Comparison of ENCODE assay signal across 1 fruit fly cellular context in the genomic region with DNA sequence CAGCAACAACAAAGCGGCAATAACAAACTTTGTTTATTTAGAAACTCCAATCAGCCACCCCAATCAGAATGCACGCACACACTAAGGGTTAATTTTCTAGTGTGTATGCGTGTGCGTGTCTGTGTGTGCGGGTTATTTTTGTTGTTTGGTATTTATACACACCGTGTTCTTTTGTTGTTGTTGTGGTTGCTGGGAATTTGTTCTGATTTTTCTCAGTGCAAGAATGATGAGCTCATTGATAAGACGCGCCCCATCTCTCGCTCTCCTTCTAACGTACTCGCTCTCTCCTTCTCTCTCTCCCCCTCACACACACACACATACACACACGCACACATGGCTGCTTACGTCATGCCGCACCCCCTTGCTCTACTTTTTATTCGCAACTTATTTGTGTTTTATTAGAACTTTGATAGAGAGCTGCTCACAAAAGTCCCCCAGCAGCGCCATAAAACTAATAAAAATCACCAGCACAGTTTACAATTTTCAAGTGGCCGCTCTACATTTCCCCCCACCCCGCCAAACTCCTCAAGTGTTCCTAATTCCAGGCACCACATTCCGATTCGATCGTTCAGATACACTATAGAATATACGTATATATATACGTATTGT.
A peak's percentile ranks its signal among the peaks of the same experiment; 100 is the strongest.
TF ChIP-seq lines count a peak whose summit lies in the region.

No protein-coding gene starts in this region.

TF ChIP-seq in whole organism, embryonic, 481 proteins besides CTCF, POLR2A, EP300 and RAD21 (continued from another document):
- TF ChIP-seq CG10979 (tag; optimal IDR thresholded peaks at IDR 0.05; lab: Kevin White, UChicago) (no peak), kni (GFP tag; optimal IDR thresholded peaks at IDR 0.05; lab: Kevin White, UChicago) (no peak), CG31365 (tag; optimal IDR thresholded peaks at IDR 0.05; lab: Kevin White, UChicago) (peak; percentile 40), Atf3 (GFP tag; optimal IDR thresholded peaks at IDR 0.05; lab: Kevin White, UChicago) (peak; percentile 88), CG4730 (GFP tag; IDR thresholded peaks at IDR 0.05; lab: Robert Waterston, UW) (peak; percentile 12; the same call in 1 of the 2 replicates), CG6272 (GFP tag; IDR thresholded peaks at IDR 0.05; lab: Robert Waterston, UW) (no peak), CG2120 (GFP tag; optimal IDR thresholded peaks at IDR 0.05; lab: Kevin White, UChicago) (peak; percentile 81), Dfd (GFP tag; optimal IDR thresholded peaks at IDR 0.05; lab: Kevin White, UChicago) (no peak), CG18262 (tag; optimal IDR thresholded peaks at IDR 0.05; lab: Kevin White, UChicago) (no peak), nerfin-2 (GFP tag; IDR thresholded peaks at IDR 0.05; lab: Robert Waterston, UW; ENCODE audit: partially characterized antibody) (no peak), CG32532 (GFP tag; IDR thresholded peaks at IDR 0.05; lab: Robert Waterston, UW) (peak; percentile 78), otp (GFP tag; IDR thresholded peaks at IDR 0.05; lab: Robert Waterston, UW) (0 out of 3 replicates have a peak, but pooled peaks have one; percentile 17), CG10654 (GFP tag; optimal IDR thresholded peaks at IDR 0.05; lab: Kevin White, UChicago) (no peak), dmrt99B (tag; optimal IDR thresholded peaks at IDR 0.05; lab: Kevin White, UChicago) (peak; percentile 30), CG11695 (GFP tag; IDR thresholded peaks at IDR 0.05; lab: Robert Waterston, UW) (peak; percentile 52; the same call in 1 of the 3 replicates), ara (GFP tag; IDR thresholded peaks at IDR 0.05; lab: Robert Waterston, UW) (peak; percentile 26; the same call in 1 of the 2 replicates), fd64A (GFP tag; optimal IDR thresholded peaks at IDR 0.05; lab: Kevin White, UChicago) (peak; percentile 9), CG6765 (GFP tag; optimal IDR thresholded peaks at IDR 0.05; lab: Kevin White, UChicago) (peak; percentile 39), C15 (GFP tag; IDR thresholded peaks at IDR 0.05; lab: Robert Waterston, UW) (no peak), CG8944 (GFP tag; optimal IDR thresholded peaks at IDR 0.05; lab: Kevin White, UChicago) (peak; percentile 49), lilli (GFP tag; optimal IDR thresholded peaks at IDR 0.05; lab: Kevin White, UChicago) (peak; percentile 59), E2f1 (GFP tag; IDR thresholded peaks at IDR 0.05; lab: Robert Waterston, UW) (peak; percentile 14; the same call in 1 of the 2 replicates), CG6175 (GFP tag; IDR thresholded peaks at IDR 0.05; lab: Robert Waterston, UW) (0 out of 3 replicates have a peak, but pooled peaks have one; percentile 22), Ada2b (GFP tag; IDR thresholded peaks at IDR 0.05; lab: Robert Waterston, UW) (peak; percentile 37; the same call in 1 of the 2 replicates), H2.0 (GFP tag; IDR thresholded peaks at IDR 0.05; lab: Robert Waterston, UW) (peak; percentile 29; the same call in 1 of the 2 replicates), fu2 (GFP tag; optimal IDR thresholded peaks at IDR 0.05; lab: Kevin White, UChicago) (peak; percentile 60), CG43689 (GFP tag; IDR thresholded peaks at IDR 0.05; lab: Robert Waterston, UW) (no peak), Xbp1 (GFP tag; optimal IDR thresholded peaks at IDR 0.05; lab: Kevin White, UChicago) (peak; percentile 34), grau (tag; optimal IDR thresholded peaks at IDR 0.05; lab: Kevin White, UChicago) (peak; percentile 50), MBD-R2 (GFP tag; IDR thresholded peaks at IDR 0.05; lab: Robert Waterston, UW) (no peak), run (tag; optimal IDR thresholded peaks at IDR 0.05; lab: Kevin White, UChicago) (no peak), CG6254 (GFP tag; optimal IDR thresholded peaks at IDR 0.05; lab: Kevin White, UChicago) (no peak)
TF ChIP-seq in whole organism, embryonic: peak in this region for 222.
